Fruit fly (Drosophila melanogaster): ENCODE measurements around the gene He.

Gene He

DNA sequence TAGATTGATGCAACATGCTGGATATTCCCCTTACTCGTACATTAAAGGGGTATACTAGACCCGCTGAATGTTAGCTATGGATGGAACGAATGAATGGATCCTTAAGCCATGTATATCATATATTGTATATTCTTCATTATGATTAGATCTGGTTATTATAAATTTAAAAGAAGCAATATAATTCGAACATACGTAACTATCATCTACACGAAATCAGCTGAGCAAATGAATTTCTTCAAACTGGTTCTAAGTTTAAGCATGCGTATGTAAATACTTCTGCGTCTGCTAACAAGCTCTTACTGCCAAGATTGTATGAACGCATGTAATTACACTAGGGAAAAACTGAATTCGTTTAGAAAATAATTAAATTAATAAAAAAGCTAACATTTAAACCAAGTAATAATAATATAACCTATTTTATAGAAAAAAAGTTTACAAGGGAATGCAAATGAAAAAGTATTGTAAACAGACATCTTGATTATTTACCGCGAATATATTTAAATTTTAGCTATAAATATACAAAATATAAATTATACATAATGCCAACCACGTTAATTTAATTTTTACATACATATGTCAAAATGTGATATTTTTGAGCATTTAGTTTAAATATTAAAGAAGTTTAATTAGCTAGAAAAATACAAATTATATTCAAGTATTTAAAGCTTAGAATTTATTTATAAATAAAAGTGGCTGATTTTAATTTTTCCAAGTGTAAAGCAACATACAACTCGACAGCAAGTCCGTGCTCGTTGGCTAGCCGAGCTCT, 48.3 kb upstream of the He start (continued):
- TF ChIP-seq en (GFP tag; optimal IDR thresholded peaks at IDR 0.05) = no peak
- peak; percentile 45; the same call in 3 of the 4 replicates for TF ChIP-seq Gug (GFP tag; IDR thresholded peaks at IDR 0.05)
- peak; percentile 6 for TF ChIP-seq CG13123 (GFP tag; optimal IDR thresholded peaks at IDR 0.05)
- TF ChIP-seq vnd (GFP tag; IDR thresholded peaks at IDR 0.05; ENCODE audit: partially characterized antibody) = no peak
- TF ChIP-seq H15 (GFP tag; IDR thresholded peaks at IDR 0.05) = peak; percentile 15; the same call in 1 of the 3 replicates
- TF ChIP-seq CG17612 (GFP tag; IDR thresholded peaks at IDR 0.05) = no peak
- TF ChIP-seq Ptx1 (GFP tag; IDR thresholded peaks at IDR 0.05) = peak; percentile 51
- peak; percentile 61 for TF ChIP-seq ATbp (GFP tag; optimal IDR thresholded peaks at IDR 0.05)
- TF ChIP-seq CG3281 (GFP tag; optimal IDR thresholded peaks at IDR 0.05) = peak; percentile 11
- no peak for TF ChIP-seq ash1 (GFP tag; optimal IDR thresholded peaks at IDR 0.05)
- TF ChIP-seq NC2α (GFP tag; optimal IDR thresholded peaks at IDR 0.05) = peak; percentile 4
- no peak for TF ChIP-seq rib (GFP tag; IDR thresholded peaks at IDR 0.05)
- TF ChIP-seq ham (GFP tag; IDR thresholded peaks at IDR 0.05) = no peak
- no peak for TF ChIP-seq CG14014 (GFP tag; IDR thresholded peaks at IDR 0.05)
- peak; percentile 34 for TF ChIP-seq CG8281 (tag; optimal IDR thresholded peaks at IDR 0.05)
- no peak for TF ChIP-seq CG10321 (GFP tag; IDR thresholded peaks at IDR 0.05)
- TF ChIP-seq CG9215 (GFP tag; IDR thresholded peaks at IDR 0.05) = no peak; the same call in none of the 2 replicates
- TF ChIP-seq prd (optimal IDR thresholded peaks at IDR 0.05) = no peak
- TF ChIP-seq prd (GFP tag; IDR thresholded peaks at IDR 0.05) = peak; percentile 68; the same call in 2 of the 3 replicates
- TF ChIP-seq CG14860 (GFP tag; IDR thresholded peaks at IDR 0.05; ENCODE audit: partially characterized antibody) = no peak
- TF ChIP-seq CG2712 (tag; optimal IDR thresholded peaks at IDR 0.05) = peak; percentile 87
- TF ChIP-seq CG17361 (GFP tag; IDR thresholded peaks at IDR 0.05) = peak; percentile 97
- TF ChIP-seq zfh1 (GFP tag; IDR thresholded peaks at IDR 0.05) = peak; percentile 80
- peak; percentile 62 for TF ChIP-seq CG32532 (GFP tag; IDR thresholded peaks at IDR 0.05)
- TF ChIP-seq fd3F (GFP tag; optimal IDR thresholded peaks at IDR 0.05) = peak; percentile 30
- TF ChIP-seq az2 (GFP tag; optimal IDR thresholded peaks at IDR 0.05) = peak; percentile 40
- TF ChIP-seq CG34422 (GFP tag; IDR thresholded peaks at IDR 0.05) = peak; percentile 64
- TF ChIP-seq hkb (optimal IDR thresholded peaks at IDR 0.05) = no peak
- peak; percentile 42; the same call in 1 of the 2 replicates for TF ChIP-seq hkb (GFP tag; IDR thresholded peaks at IDR 0.05)
- no peak for TF ChIP-seq gfzf (GFP tag; optimal IDR thresholded peaks at IDR 0.05)
- peak; percentile 54 for TF ChIP-seq CG12071 (GFP tag; optimal IDR thresholded peaks at IDR 0.05)
- peak; percentile 13 for TF ChIP-seq CG4820 (GFP tag; optimal IDR thresholded peaks at IDR 0.05)
- TF ChIP-seq CG4404 (GFP tag; IDR thresholded peaks at IDR 0.05) = 0 out of 2 replicates have a peak, but pooled peaks have one; percentile 6
- TF ChIP-seq hth (optimal IDR thresholded peaks at IDR 0.05) = no peak
- TF ChIP-seq wor (GFP tag; IDR thresholded peaks at IDR 0.05) = peak; percentile 33; the same call in 1 of the 2 replicates
- peak; percentile 91 for TF ChIP-seq CG7556 (GFP tag; optimal IDR thresholded peaks at IDR 0.05)
- TF ChIP-seq ac (GFP tag; optimal IDR thresholded peaks at IDR 0.05) = no peak
- TF ChIP-seq NK7.1 (GFP tag; optimal IDR thresholded peaks at IDR 0.05) = no peak
- TF ChIP-seq zen (tag; optimal IDR thresholded peaks at IDR 0.05) = no peak
- peak; percentile 60 for TF ChIP-seq CG30020 (tag; optimal IDR thresholded peaks at IDR 0.05)
- TF ChIP-seq sug (tag; optimal IDR thresholded peaks at IDR 0.05) = no peak
- TF ChIP-seq ind (GFP tag; optimal IDR thresholded peaks at IDR 0.05) = peak; percentile 39
- TF ChIP-seq Tbp (GFP tag; optimal IDR thresholded peaks at IDR 0.05) = no peak
- TF ChIP-seq Usf (GFP tag; optimal IDR thresholded peaks at IDR 0.05) = peak; percentile 14
- peak; percentile 71 for TF ChIP-seq CG30403 (GFP tag; optimal IDR thresholded peaks at IDR 0.05)
- TF ChIP-seq bowl (GFP tag; IDR thresholded peaks at IDR 0.05) = 0 out of 2 replicates have a peak, but pooled peaks have one; percentile 27
- TF ChIP-seq CG8359 (GFP tag; optimal IDR thresholded peaks at IDR 0.05; ENCODE audit: borderline replicate concordance) = peak; percentile 32
- TF ChIP-seq tap (tag; optimal IDR thresholded peaks at IDR 0.05) = peak; percentile 23
- peak; percentile 7 for TF ChIP-seq chn (GFP tag; optimal IDR thresholded peaks at IDR 0.05)
- TF ChIP-seq TFAM (GFP tag; optimal IDR thresholded peaks at IDR 0.05) = no peak
- TF ChIP-seq CG18599 (GFP tag; optimal IDR thresholded peaks at IDR 0.05) = peak; percentile 28

All from whole organism, embryonic.